Fruit fly (Drosophila melanogaster) whole organism, embryonic: ENCODE data around the gene galene.

ENCODE experiments used
- B-H2 ChIP-seq: fragments of 200-800 bp; sonication (Bioruptor generic); optimal IDR thresholded peaks from 2 replicates; lab custom pipeline; 2018; ENCODE audit warnings: missing biosample characterization, mild to moderate bottlenecking, missing genetic modification characterization
- Bteb2 ChIP-seq: fragments of 200-800 bp; sonication (Bioruptor generic); optimal IDR thresholded peaks from 2 replicates; lab custom pipeline; 2016; ENCODE audit warnings: missing biosample characterization, missing genetic modification characterization
- CG11398 ChIP-seq: fragments of 200-800 bp; sonication (Bioruptor generic); optimal IDR thresholded peaks from 2 replicates; lab custom pipeline; 2016; ENCODE audit warnings: missing biosample characterization, missing genetic modification characterization
- CG11504 ChIP-seq: fragments of 200-800 bp; sonication (Bioruptor generic); optimal IDR thresholded peaks from 3 replicates; lab custom pipeline; 2019; ENCODE audit warnings: missing biosample characterization, mild to moderate bottlenecking, missing genetic modification characterization, moderate library complexity
- CG11723 ChIP-seq: fragments of 200-800 bp; sonication (Bioruptor generic); optimal IDR thresholded peaks from 2 replicates; lab custom pipeline; 2017; ENCODE audit warnings: missing biosample characterization, mild to moderate bottlenecking, missing genetic modification characterization
- CG12071 ChIP-seq: fragments of 200-800 bp; sonication (Bioruptor generic); optimal IDR thresholded peaks from 3 replicates; lab custom pipeline; 2018; ENCODE audit warnings: missing biosample characterization, mild to moderate bottlenecking, missing genetic modification characterization
- CG12236 ChIP-seq: fragments of 200-800 bp; sonication (Bioruptor generic); optimal IDR thresholded peaks from 2 replicates; lab custom pipeline; 2016; ENCODE audit warnings: missing biosample characterization, missing genetic modification characterization
- CG1233 ChIP-seq: fragments of 200-800 bp; sonication (Bioruptor generic); optimal IDR thresholded peaks from 4 replicates; lab custom pipeline; 2018; ENCODE audit warnings: missing biosample characterization, mild to moderate bottlenecking, missing genetic modification characterization
- CG12942 ChIP-seq: fragments of 200-800 bp; sonication (Bioruptor generic); optimal IDR thresholded peaks from 3 replicates; lab custom pipeline; 2016; ENCODE audit warnings: missing biosample characterization, missing genetic modification characterization
- CG13775 ChIP-seq: fragments of 200-800 bp; sonication (Bioruptor generic); optimal IDR thresholded peaks from 3 replicates; lab custom pipeline; 2017; ENCODE audit warnings: missing biosample characterization, mild to moderate bottlenecking, missing genetic modification characterization
- CG14014 ChIP-seq: fragments of 200-800 bp; sonication (Bioruptor generic); IDR thresholded peaks from 2 replicates; pipeline ENCODE4 v1.3.6; 2022; ENCODE audit warnings: missing biosample characterization, missing genetic modification characterization
- CG14710 ChIP-seq: fragments of 200-800 bp; sonication (Bioruptor generic); optimal IDR thresholded peaks from 3 replicates; lab custom pipeline; 2019; ENCODE audit warnings: missing biosample characterization, mild to moderate bottlenecking, missing genetic modification characterization, moderate library complexity
- CG17186 ChIP-seq: fragments of 200-800 bp; sonication (Bioruptor generic); optimal IDR thresholded peaks from 3 replicates; lab custom pipeline; 2017; ENCODE audit warnings: missing biosample characterization, missing genetic modification reagents, missing genetic modification characterization
- CG17361 ChIP-seq: fragments of 200-800 bp; sonication (Bioruptor generic); IDR thresholded peaks from 3 replicates; pipeline ENCODE4 v1.3.6; 2022; ENCODE audit warnings: missing biosample characterization, missing genetic modification characterization
- CG2889 ChIP-seq: fragments of 200-800 bp; sonication (Bioruptor generic); IDR thresholded peaks from 3 replicates; pipeline ENCODE4 v1.3.6; 2022; ENCODE audit warnings: missing biosample characterization, missing genetic modification characterization
- CG32532 ChIP-seq: fragments of 200-800 bp; sonication (Bioruptor generic); IDR thresholded peaks from 2 replicates; pipeline ENCODE4 v1.3.6; 2022; ENCODE audit warnings: missing biosample characterization, missing genetic modification characterization
- CG3847 ChIP-seq: fragments of 200-800 bp; sonication (Bioruptor generic); IDR thresholded peaks from 2 replicates; pipeline ENCODE4 v1.3.6; 2022; ENCODE audit warnings: missing biosample characterization, missing genetic modification characterization
- CG4282 ChIP-seq: fragments of 200-800 bp; sonication (Bioruptor generic); optimal IDR thresholded peaks from 2 replicates; lab custom pipeline; 2016; ENCODE audit warnings: missing biosample characterization, missing genetic modification characterization
- CG4820 ChIP-seq: fragments of 200-800 bp; sonication (Bioruptor generic); optimal IDR thresholded peaks from 3 replicates; lab custom pipeline; 2016; ENCODE audit warnings: missing biosample characterization, missing genetic modification characterization
- CG5180 ChIP-seq: fragments of 200-800 bp; sonication (Bioruptor generic); optimal IDR thresholded peaks from 3 replicates; lab custom pipeline; 2017; ENCODE audit warnings: missing biosample characterization, missing genetic modification characterization, mild to moderate bottlenecking, moderate library complexity, missing genetic modification reagents
- CG6683 ChIP-seq: fragments of 200-800 bp; sonication (Bioruptor generic); optimal IDR thresholded peaks from 2 replicates; lab custom pipeline; 2017; ENCODE audit warnings: missing biosample characterization, mild to moderate bottlenecking, missing genetic modification characterization, missing genetic modification reagents
- Chrac-16 ChIP-seq: fragments of 200-800 bp; sonication (Bioruptor generic); optimal IDR thresholded peaks from 3 replicates; lab custom pipeline; 2016; ENCODE audit warnings: missing biosample characterization, missing genetic modification characterization
- Dip2 ChIP-seq: fragments of 200-800 bp; sonication (Bioruptor generic); IDR thresholded peaks from 2 replicates; pipeline ENCODE4 v1.3.6; 2022; ENCODE audit warnings: missing biosample characterization, missing genetic modification characterization
- Dp ChIP-seq: fragments of 200-800 bp; sonication (Bioruptor generic); optimal IDR thresholded peaks from 2 replicates; lab custom pipeline; 2018; ENCODE audit warnings: missing biosample characterization, mild to moderate bottlenecking, missing genetic modification characterization, moderate library complexity
- ERR ChIP-seq: fragments of 200-800 bp; sonication (Bioruptor generic); optimal IDR thresholded peaks from 2 replicates; lab custom pipeline; 2016; ENCODE audit warnings: missing biosample characterization, missing genetic modification characterization
- HHEX ChIP-seq: fragments of 200-800 bp; sonication (Bioruptor generic); optimal IDR thresholded peaks from 3 replicates; lab custom pipeline; 2017; ENCODE audit warnings: missing biosample characterization, mild to moderate bottlenecking, missing genetic modification characterization, missing genetic modification reagents
- HLH54F ChIP-seq: fragments of 200-800 bp; sonication (Bioruptor generic); optimal IDR thresholded peaks from 3 replicates; lab custom pipeline; 2016; ENCODE audit warnings: missing biosample characterization, missing genetic modification characterization
- Hand ChIP-seq: fragments of 200-800 bp; sonication (Bioruptor generic); optimal IDR thresholded peaks from 2 replicates; lab custom pipeline; 2017; ENCODE audit warnings: mild to moderate bottlenecking, missing biosample characterization, missing genetic modification reagents, missing genetic modification characterization
- Hmr ChIP-seq: fragments of 200-800 bp; sonication (Bioruptor generic); optimal IDR thresholded peaks from 3 replicates; lab custom pipeline; 2017; ENCODE audit warnings: mild to moderate bottlenecking, missing biosample characterization, missing genetic modification reagents, missing genetic modification characterization
- Neu2 ChIP-seq: fragments of 200-800 bp; sonication (Bioruptor generic); optimal IDR thresholded peaks from 3 replicates; lab custom pipeline; 2016; ENCODE audit warnings: missing biosample characterization, missing genetic modification characterization, borderline replicate concordance
- Ravus ChIP-seq: fragments of 200-800 bp; sonication (Bioruptor generic); IDR thresholded peaks from 2 replicates; pipeline ENCODE4 v1.3.6; 2022; ENCODE audit warnings: missing biosample characterization, missing genetic modification characterization
- Scr ChIP-seq: fragments of 200-800 bp; sonication (Bioruptor generic); IDR thresholded peaks from 2 replicates; pipeline ENCODE4 v1.3.6; 2022; ENCODE audit warnings: missing biosample characterization, missing genetic modification characterization; ENCODE audit not compliant: partially characterized antibody
- Spps ChIP-seq: fragments of 200-800 bp; sonication (Bioruptor generic); optimal IDR thresholded peaks from 2 replicates; lab custom pipeline; 2018; ENCODE audit warnings: missing biosample characterization, mild to moderate bottlenecking, missing genetic modification characterization
- Usf ChIP-seq: fragments of 200-800 bp; sonication (Bioruptor generic); optimal IDR thresholded peaks from 2 replicates; lab custom pipeline; 2017; ENCODE audit warnings: missing genotype, missing biosample characterization, missing genetic modification characterization
- crc ChIP-seq: fragments of 200-800 bp; sonication (Bioruptor generic); optimal IDR thresholded peaks from 2 replicates; lab custom pipeline; 2016; ENCODE audit warnings: missing biosample characterization, missing genetic modification characterization
- da ChIP-seq: fragments of 200-800 bp; sonication (Bioruptor generic); optimal IDR thresholded peaks from 2 replicates; lab custom pipeline; 2016; ENCODE audit warnings: missing biosample characterization, missing genetic modification characterization
- exex ChIP-seq: fragments of 200-800 bp; sonication (Bioruptor generic); optimal IDR thresholded peaks from 4 replicates; lab custom pipeline; 2018; ENCODE audit warnings: missing biosample characterization, mild to moderate bottlenecking, missing genetic modification characterization, moderate library complexity
- eyg ChIP-seq: fragments of 200-800 bp; sonication (Bioruptor generic); optimal IDR thresholded peaks from 3 replicates; lab custom pipeline; 2016; ENCODE audit warnings: missing biosample characterization, missing genetic modification characterization
- fru ChIP-seq: fragments of >200 bp; optimal IDR thresholded peaks from 2 replicates; lab custom pipeline; 2017
- gt ChIP-seq: fragments of 200-800 bp; sonication (Bioruptor generic); IDR thresholded peaks from 2 replicates; pipeline ENCODE4 v1.3.6; 2022; ENCODE audit warnings: missing biosample characterization, missing genetic modification characterization
- jumu ChIP-seq: fragments of 200-800 bp; sonication (Bioruptor generic); optimal IDR thresholded peaks from 3 replicates; lab custom pipeline; 2016; ENCODE audit warnings: missing biosample characterization, missing genetic modification characterization
- kay ChIP-seq: fragments of 200-800 bp; sonication (Bioruptor generic); optimal IDR thresholded peaks from 2 replicates; lab custom pipeline; 2016; ENCODE audit warnings: missing biosample characterization, missing genetic modification characterization
- klu ChIP-seq: fragments of 200-800 bp; sonication (Bioruptor generic); IDR thresholded peaks from 2 replicates; pipeline ENCODE4 v1.3.6; 2022; ENCODE audit warnings: missing biosample characterization, missing genetic modification characterization
- odd ChIP-seq: fragments of 200-800 bp; sonication (Bioruptor generic); optimal IDR thresholded peaks from 2 replicates; lab custom pipeline; 2017; ENCODE audit warnings: missing biosample characterization, mild to moderate bottlenecking, missing genetic modification characterization
- pum ChIP-seq: fragments of 200-800 bp; sonication (Bioruptor generic); optimal IDR thresholded peaks from 2 replicates; lab custom pipeline; 2016; ENCODE audit warnings: missing biosample characterization, missing genetic modification characterization
- ranshi ChIP-seq: fragments of 200-800 bp; sonication (Bioruptor generic); IDR thresholded peaks from 2 replicates; pipeline ENCODE4 v1.3.6; 2022; ENCODE audit warnings: missing biosample characterization, missing genetic modification characterization
- sens ChIP-seq: fragments of 200-800 bp; sonication (Bioruptor generic); peaks from one replicate; lab custom pipeline; 2016; ENCODE audit warnings: missing biosample characterization, missing genetic modification characterization
- tio ChIP-seq: fragments of 200-800 bp; sonication (Bioruptor generic); optimal IDR thresholded peaks from 2 replicates; lab custom pipeline; 2017; ENCODE audit warnings: missing biosample characterization, missing genetic modification characterization, inconsistent platforms
- unpg ChIP-seq: fragments of 200-800 bp; sonication (Bioruptor generic); optimal IDR thresholded peaks from 3 replicates; lab custom pipeline; 2018; ENCODE audit warnings: missing biosample characterization, mild to moderate bottlenecking, missing genetic modification characterization, moderate library complexity
- yki ChIP-seq: fragments of >200 bp; optimal IDR thresholded peaks from 3 replicates; lab custom pipeline; 2018
- zen2 ChIP-seq: fragments of 200-800 bp; sonication (Bioruptor generic); IDR thresholded peaks from 3 replicates; pipeline ENCODE4 v1.3.6; 2022; ENCODE audit warnings: missing biosample characterization, missing genetic modification characterization; ENCODE audit not compliant: partially characterized antibody
- zfh1 ChIP-seq: fragments of 200-800 bp; sonication (Bioruptor generic); IDR thresholded peaks from 3 replicates; pipeline ENCODE4 v1.3.6; 2022; ENCODE audit warnings: missing biosample characterization, missing genetic modification characterization

Gene galene

dm6 chr3L:1256061-1256780, 20.7 kb downstream of the galene start, which contains the start of gene tfc (continued):
- TF ChIP-seq unpg (no peak), da (GFP tag; lab: Kevin White, UChicago) (no peak), pum (GFP tag; lab: Kevin White, UChicago) (no peak), CG1233 (no peak), CG3847 (GFP tag; lab: Robert Waterston, UW) (no peak), CG12071 (GFP tag; lab: Kevin White, UChicago) (no peak), Usf (GFP tag; lab: Kevin White, UChicago) (no peak), CG17361 (GFP tag; lab: Robert Waterston, UW) (no peak), Neu2 (GFP tag; lab: Kevin White, UChicago) (no peak), HHEX (GFP tag; lab: Kevin White, UChicago) (no peak), zfh1 (GFP tag; lab: Robert Waterston, UW) (no peak), odd (GFP tag; lab: Kevin White, UChicago) (peak; percentile 6), CG32532 (no peak), CG11398 (GFP tag; lab: Kevin White, UChicago) (no peak), yki (lab: Kevin White, UChicago) (no peak), CG12236 (no peak), CG11504 (tag; lab: Kevin White, UChicago) (no peak), CG4820 (no peak), Dp (GFP tag; lab: Kevin White, UChicago) (no peak), CG2889 (GFP tag; lab: Robert Waterston, UW) (no peak), ERR (GFP tag; lab: Kevin White, UChicago) (no peak), sens (peak; percentile 18), Chrac-16 (GFP tag; lab: Kevin White, UChicago) (no peak), CG12942 (GFP tag; lab: Kevin White, UChicago) (no peak), kay (GFP tag; lab: Kevin White, UChicago) (no peak), CG14014 (no peak), gt (GFP tag; lab: Robert Waterston, UW) (no peak), klu (GFP tag; lab: Robert Waterston, UW) (no peak), CG5180 (GFP tag; lab: Kevin White, UChicago) (peak; percentile 83), Dip2 (GFP tag; lab: Robert Waterston, UW) (no peak), ranshi (GFP tag; lab: Robert Waterston, UW) (no peak), tio (GFP tag; lab: Kevin White, UChicago) (no peak), HLH54F (GFP tag; lab: Kevin White, UChicago) (no peak), Scr (no peak), exex (no peak), crc (GFP tag; lab: Kevin White, UChicago) (no peak), CG11723 (GFP tag; lab: Kevin White, UChicago) (no peak), B-H2 (GFP tag; lab: Kevin White, UChicago) (no peak), Ravus (GFP tag; lab: Robert Waterston, UW) (no peak), CG6683 (no peak), CG4282 (GFP tag; lab: Kevin White, UChicago) (no peak), Hand (GFP tag; lab: Kevin White, UChicago) (no peak), CG17186 (GFP tag; lab: Kevin White, UChicago) (no peak), fru (lab: Kevin White, UChicago) (no peak), eyg (no peak), zen2 (GFP tag; lab: Robert Waterston, UW) (0 out of 3 replicates have a peak, but pooled peaks have one; percentile 19), Hmr (GFP tag; lab: Kevin White, UChicago) (no peak), CG14710 (tag; lab: Kevin White, UChicago) (no peak), Spps (tag; lab: Kevin White, UChicago) (no peak), CG13775 (GFP tag; lab: Kevin White, UChicago) (no peak), Bteb2 (GFP tag; lab: Kevin White, UChicago) (no peak), jumu (GFP tag; lab: Kevin White, UChicago) (no peak)
